Worm (Caenorhabditis elegans) whole organism, L4 larva: ENCODE measurements around the gene T28A11.4.

Experiments used
- F49E8.2 ChIP-seq: sonication (generic microtip); optimal IDR thresholded peaks from 2 replicates; lab custom pipeline; 2016; ENCODE audit warnings: missing compliant biosample characterization, mild to moderate bottlenecking, missing genetic modification characterization, borderline replicate concordance
- T20F7.1 ChIP-seq: fragments of 200-800 bp; sonication (Bioruptor generic); optimal IDR thresholded peaks from 2 replicates; lab custom pipeline; 2018; ENCODE audit warnings: mild to moderate bottlenecking, missing genetic modification characterization, missing compliant biosample characterization
- Y48G9A.11 ChIP-seq: fragments of 200-800 bp; sonication (Bioruptor generic); IDR thresholded peaks from 2 replicates; pipeline ENCODE4 v1.3.6; 2022; ENCODE audit warnings: missing genetic modification reagents, missing genetic modification characterization, missing compliant biosample characterization
- ZK337.2 ChIP-seq: fragments of 200-800 bp; sonication (Bioruptor generic); IDR thresholded peaks from 2 replicates; pipeline ENCODE4 v1.3.6; 2022; ENCODE audit warnings: missing genetic modification reagents, missing genetic modification characterization, missing compliant biosample characterization
- aly-2 ChIP-seq: sonication (generic microtip); optimal IDR thresholded peaks from 2 replicates; lab custom pipeline; 2018; ENCODE audit warnings: missing biosample characterization, missing genetic modification characterization
- attf-4 ChIP-seq: sonication (generic microtip); optimal IDR thresholded peaks from 3 replicates; lab custom pipeline; 2017; ENCODE audit warnings: missing biosample characterization, missing genetic modification characterization
- ceh-20 ChIP-seq: fragments of 200-800 bp; sonication (Bioruptor generic); IDR thresholded peaks from 2 replicates; pipeline ENCODE4 v1.3.6; 2022; ENCODE audit warnings: missing genetic modification reagents, missing genetic modification characterization, missing compliant biosample characterization
- ceh-32 ChIP-seq: sonication (generic microtip); optimal IDR thresholded peaks from 2 replicates; lab custom pipeline; 2016; ENCODE audit warnings: mild to moderate bottlenecking, missing genetic modification characterization, missing compliant biosample characterization; ENCODE audit not compliant: poor library complexity
- ceh-82 ChIP-seq: sonication (generic microtip); optimal IDR thresholded peaks from 2 replicates; lab custom pipeline; 2017; ENCODE audit warnings: missing biosample characterization, missing genetic modification characterization
- daf-16 ChIP-seq, 3 experiments: sonication (generic microtip); optimal IDR thresholded peaks; 2 replicates each; lab custom pipeline; 2016 to 2017; ENCODE audit warnings: missing genetic modification characterization in 3 of 3, missing genetic modification reagents in 3 of 3, mild to moderate bottlenecking in 2 of 3, missing compliant biosample characterization in 2 of 3, missing biosample characterization in 1 of 3, moderate library complexity in 1 of 3
- daf-19 ChIP-seq: fragments of 200-800 bp; sonication (Bioruptor generic); conservative IDR thresholded peaks from 2 replicates; pipeline ENCODE4 v1.3.6; 2022; ENCODE audit warnings: missing genetic modification characterization, missing compliant biosample characterization
- dmd-6 ChIP-seq: fragments of 200-800 bp; sonication (Bioruptor generic); IDR thresholded peaks from 2 replicates; pipeline ENCODE4 v1.3.6; 2022; ENCODE audit warnings: missing genetic modification reagents, missing genetic modification characterization, missing compliant biosample characterization
- dmd-9 ChIP-seq: fragments of 200-800 bp; sonication (Bioruptor generic); IDR thresholded peaks from 2 replicates; pipeline ENCODE4 v1.3.6; 2022; ENCODE audit warnings: missing genetic modification reagents, missing genetic modification characterization, missing compliant biosample characterization
- dpl-1 ChIP-seq: fragments of 150-350 bp; optimal IDR thresholded peaks from 2 replicates; lab custom pipeline; 2014; ENCODE audit warnings: missing biosample characterization, missing genetic modification reagents, missing genetic modification characterization
- duxl-1 ChIP-seq: sonication (generic microtip); optimal IDR thresholded peaks from 2 replicates; lab custom pipeline; 2016; ENCODE audit warnings: mild to moderate bottlenecking, missing genetic modification characterization, moderate library complexity, missing compliant biosample characterization; ENCODE audit not compliant: poor library complexity
- egl-27 ChIP-seq: sonication (generic microtip); optimal IDR thresholded peaks from 3 replicates; lab custom pipeline; 2017; ENCODE audit warnings: missing biosample characterization, missing genetic modification reagents, missing genetic modification characterization
- hlh-11 ChIP-seq: fragments of 200-800 bp; sonication (Bioruptor generic); optimal IDR thresholded peaks from 2 replicates; lab custom pipeline; 2018; ENCODE audit warnings: mild to moderate bottlenecking, missing genetic modification characterization, missing compliant biosample characterization
- hlh-30 ChIP-seq: sonication (generic microtip); optimal IDR thresholded peaks from 2 replicates; lab custom pipeline; 2017; ENCODE audit warnings: antibody characterized with exemption, mild to moderate bottlenecking, missing genetic modification characterization, missing compliant biosample characterization; ENCODE audit not compliant: insufficient read depth
- lin-13 ChIP-seq: fragments of 150-350 bp; optimal IDR thresholded peaks from 2 replicates; lab custom pipeline; 2014; ENCODE audit warnings: missing biosample characterization, missing genetic modification reagents, missing genetic modification characterization
- lin-15B ChIP-seq: fragments of 150-350 bp; sonication (generic microtip); optimal IDR thresholded peaks from 3 replicates; lab custom pipeline; 2014; ENCODE audit warnings: missing biosample characterization, missing genetic modification characterization
- lsy-2 ChIP-seq, 2 experiments: fragments of 150-350 bp in 1 of 2; sonication (generic microtip) in 1 of 2; optimal IDR thresholded peaks; 2 replicates each; lab custom pipeline; 2014 to 2017; ENCODE audit warnings: missing biosample characterization in 2 of 2, missing genetic modification characterization in 2 of 2
- mdt-29 ChIP-seq: fragments of 200-800 bp; sonication (Bioruptor generic); IDR thresholded peaks from 2 replicates; pipeline ENCODE4 v1.3.6; 2022; ENCODE audit warnings: missing genetic modification reagents, missing genetic modification characterization, missing compliant biosample characterization
- mes-2 ChIP-seq: sonication (generic microtip); optimal IDR thresholded peaks from 2 replicates; lab custom pipeline; 2016; ENCODE audit warnings: missing genotype, mild to moderate bottlenecking, missing genetic modification characterization, missing compliant biosample characterization; ENCODE audit not compliant: poor library complexity, severe bottlenecking
- mxl-2 ChIP-seq: fragments of 200-800 bp; sonication (Bioruptor generic); conservative IDR thresholded peaks from 2 replicates; pipeline ENCODE4 v1.3.6; 2022; ENCODE audit warnings: missing genetic modification reagents, missing genetic modification characterization, missing compliant biosample characterization
- mxl-3 ChIP-seq: fragments of 200-800 bp; sonication (Bioruptor generic); optimal IDR thresholded peaks from 2 replicates; lab custom pipeline; 2018; ENCODE audit warnings: mild to moderate bottlenecking, missing genetic modification characterization, missing compliant biosample characterization
- nhr-102 ChIP-seq: sonication (generic microtip); optimal IDR thresholded peaks from 2 replicates; lab custom pipeline; 2016; ENCODE audit warnings: mild to moderate bottlenecking, missing genetic modification characterization, moderate library complexity, missing compliant biosample characterization
- nhr-11 ChIP-seq: fragments of 150-350 bp; optimal IDR thresholded peaks from 2 replicates; lab custom pipeline; 2014; ENCODE audit warnings: missing biosample characterization, missing genetic modification characterization
- nhr-28 ChIP-seq: fragments of 150-350 bp; optimal IDR thresholded peaks from 2 replicates; lab custom pipeline; 2014; ENCODE audit warnings: missing biosample characterization, missing genetic modification characterization
- nhr-6 ChIP-seq: fragments of 150-350 bp; optimal IDR thresholded peaks from 2 replicates; lab custom pipeline; 2014; ENCODE audit warnings: missing biosample characterization, missing genetic modification characterization
- pqm-1 ChIP-seq: sonication (generic microtip); optimal IDR thresholded peaks from 2 replicates; lab custom pipeline; 2017; ENCODE audit warnings: missing biosample characterization, missing genetic modification characterization
- rbr-2 ChIP-seq: sonication (generic microtip); optimal IDR thresholded peaks from 2 replicates; lab custom pipeline; 2016; ENCODE audit warnings: missing genotype, missing genetic modification characterization, missing compliant biosample characterization
- saeg-2 ChIP-seq: fragments of 200-800 bp; sonication (Bioruptor generic); IDR thresholded peaks from 2 replicates; pipeline ENCODE4 v1.3.6; 2022; ENCODE audit warnings: missing genetic modification reagents, missing genetic modification characterization, missing compliant biosample characterization
- set-16 ChIP-seq: fragments of 200-800 bp; sonication (Bioruptor generic); IDR thresholded peaks from 2 replicates; pipeline ENCODE4 v1.3.6; 2022; ENCODE audit warnings: missing genetic modification reagents, missing genetic modification characterization, missing compliant biosample characterization
- tra-1 ChIP-seq: fragments of 200-800 bp; sonication (Bioruptor generic); IDR thresholded peaks from 2 replicates; pipeline ENCODE4 v1.3.6; 2022; ENCODE audit warnings: missing genetic modification reagents, missing genetic modification characterization, missing compliant biosample characterization
- unc-130 ChIP-seq: sonication (generic microtip); optimal IDR thresholded peaks from 2 replicates; lab custom pipeline; 2016; ENCODE audit warnings: missing genetic modification reagents, missing genetic modification characterization, missing compliant biosample characterization
- unc-62 ChIP-seq, 3 experiments: fragments of 150-350 bp in 1 of 3; sonication (generic microtip); optimal IDR thresholded peaks in 2 of 3; peaks in 1 of 3; 1 replicate in 1 of 3; 2 replicates in 2 of 3; lab custom pipeline; 2014 to 2017; ENCODE audit warnings: missing biosample characterization in 3 of 3, missing genetic modification characterization in 3 of 3, missing genetic modification reagents in 3 of 3, missing genotype in 1 of 3
- zag-1 ChIP-seq: fragments of 150-350 bp; optimal IDR thresholded peaks from 2 replicates; lab custom pipeline; 2014; ENCODE audit warnings: missing biosample characterization, missing genetic modification characterization
- zip-11 ChIP-seq: fragments of 200-800 bp; sonication (Bioruptor generic); IDR thresholded peaks from 2 replicates; pipeline ENCODE4 v1.3.6; 2022; ENCODE audit warnings: missing genetic modification characterization, missing compliant biosample characterization
- ztf-11 ChIP-seq: fragments of 150-350 bp; optimal IDR thresholded peaks from 2 replicates; lab custom pipeline; 2014; ENCODE audit warnings: missing biosample characterization, missing genetic modification characterization
- ztf-7 ChIP-seq: fragments of 150-350 bp; optimal IDR thresholded peaks from 2 replicates; lab custom pipeline; 2014; ENCODE audit warnings: missing biosample characterization, missing genetic modification characterization

T28A11.4 gene

ce11 chrV:3273156-3273555 is 694 bp upstream of the T28A11.4 start, which contains the start of gene T28A11.20:
T28A11.20 (minus strand) TSS chrV:3273256.
- TF ChIP-seq dmd-9 (GFP tag; lab: Robert Waterston, UW) (no peak), hlh-11 (tag; lab: Kevin White, UChicago) (no peak), ztf-11 (tag; lab: Kevin White, UChicago) (no peak), Y48G9A.11 (GFP tag; lab: Robert Waterston, UW) (no peak), zag-1 (no peak), nhr-102 (tag; lab: Kevin White, UChicago) (no peak), duxl-1 (tag; lab: Kevin White, UChicago) (no peak), nhr-6 (tag; lab: Kevin White, UChicago) (no peak), attf-4 (tag; lab: Kevin White, UChicago) (no peak), tra-1 (GFP tag; lab: Robert Waterston, UW) (no peak), mes-2 (tag; lab: Kevin White, UChicago) (no peak), ceh-32 (tag; lab: Kevin White, UChicago) (no peak), T20F7.1 (no peak), nhr-28 (no peak), lsy-2 (tag; optimal IDR thresholded peaks at IDR 0.05; lab: Kevin White, UChicago) (no peak)

- TF ChIP-seq daf-16 (GFP tag; optimal IDR thresholded peaks at IDR 0.05; lab: Kevin White, UChicago) (peak in 1 of 2 experiments; percentile 32), daf-16 (tag; optimal IDR thresholded peaks at IDR 0.05; lab: Kevin White, UChicago) (no peak), daf-19 (GFP tag; lab: Robert Waterston, UW) (no peak)
- TF ChIP-seq, all 104 proteins: peak for 1
Observed at ce11 chrV:3275033-3275432, 1.2 kb downstream of the T28A11.4 start, which contains the start of gene T28A11.3. T28A11.3 (plus strand) TSS chrV:3275333.

- TF ChIP-seq hlh-30 (tag; lab: Kevin White, UChicago) (peak; percentile 16), tra-1 (GFP tag; lab: Robert Waterston, UW) (no peak), nhr-11 (peak; percentile 15), unc-62 (GFP tag; optimal IDR thresholded peaks at IDR 0.05 in 1 of 2; lab: Kevin White, UChicago) (peak in 1 of 2 experiments; percentile 80), unc-62 (tag; optimal IDR thresholded peaks at IDR 0.05; lab: Kevin White, UChicago) (no peak), ceh-20 (GFP tag; lab: Robert Waterston, UW) (0 out of 2 replicates have a peak, but pooled peaks have one; percentile 26), daf-16 (GFP tag; optimal IDR thresholded peaks at IDR 0.05; lab: Kevin White, UChicago) (peak in 1 of 2 experiments; percentile 90), daf-16 (tag; optimal IDR thresholded peaks at IDR 0.05; lab: Kevin White, UChicago) (no peak), aly-2 (tag; lab: Kevin White, UChicago) (no peak), hlh-11 (tag; lab: Kevin White, UChicago) (peak; percentile 70), dmd-6 (GFP tag; lab: Robert Waterston, UW) (peak; percentile 56), set-16 (GFP tag; lab: Robert Waterston, UW) (no peak), mxl-3 (GFP tag; lab: Kevin White, UChicago) (peak; percentile 49)
Observed at ce11 chrV:3276184-3276583, 2.3 kb downstream of the T28A11.4 start.

- TF ChIP-seq mdt-29 (GFP tag; lab: Robert Waterston, UW) (no peak), dpl-1 (GFP tag; lab: Kevin White, UChicago) (peak; percentile 7), lsy-2 (tag; optimal IDR thresholded peaks at IDR 0.05; lab: Kevin White, UChicago) (no peak), unc-62 (GFP tag; optimal IDR thresholded peaks at IDR 0.05 in 1 of 2; lab: Kevin White, UChicago) (peak in 1 of 2 experiments; percentile 8), unc-62 (tag; optimal IDR thresholded peaks at IDR 0.05; lab: Kevin White, UChicago) (no peak), rbr-2 (tag; lab: Kevin White, UChicago) (no peak), mes-2 (tag; lab: Kevin White, UChicago) (peak; percentile 50), egl-27 (tag; lab: Kevin White, UChicago) (no peak)
Observed at ce11 chrV:3278101-3278639, 4.3 kb downstream of the T28A11.4 start, which contains the start of gene fbxa-64. fbxa-64 (minus strand) TSS chrV:3278151.

ce11 chrV:3279138-3279537 is 5.3 kb downstream of the T28A11.4 start:
- TF ChIP-seq pqm-1 (no peak), lin-15B (tag; lab: Kevin White, UChicago) (no peak), lin-13 (GFP tag; lab: Kevin White, UChicago) (no peak), dmd-9 (GFP tag; lab: Robert Waterston, UW) (no peak), hlh-11 (tag; lab: Kevin White, UChicago) (peak; percentile 54), F49E8.2 (tag; lab: Kevin White, UChicago) (no peak), zip-11 (GFP tag; lab: Robert Waterston, UW) (no peak), unc-130 (GFP tag; lab: Kevin White, UChicago) (no peak), dmd-6 (GFP tag; lab: Robert Waterston, UW) (peak; percentile 40), ZK337.2 (GFP tag; lab: Robert Waterston, UW) (no peak), ceh-32 (tag; lab: Kevin White, UChicago) (no peak), ztf-7 (no peak), egl-27 (tag; lab: Kevin White, UChicago) (no peak), mxl-2 (GFP tag; lab: Robert Waterston, UW) (no peak), ceh-82 (tag; lab: Kevin White, UChicago) (no peak), saeg-2 (GFP tag; lab: Robert Waterston, UW) (no peak)
